Fruit fly (Drosophila melanogaster) whole organism, adult: ENCODE data around the gene DppIII.

ENCODE experiments used
- CG11617 ChIP-seq: fragments of 200-800 bp; sonication (Bioruptor generic); optimal IDR thresholded peaks from 2 replicates; lab custom pipeline; 2017; ENCODE audit warnings: mild to moderate bottlenecking, missing biosample characterization, missing genetic modification reagents, missing genetic modification characterization
- CG12768 ChIP-seq: fragments of 200-800 bp; sonication (Bioruptor generic); optimal IDR thresholded peaks from 2 replicates; lab custom pipeline; 2017; ENCODE audit warnings: missing biosample characterization, missing genetic modification characterization, mild to moderate bottlenecking, moderate library complexity, missing genetic modification reagents
- CG14711 ChIP-seq: fragments of 200-800 bp; sonication (Bioruptor generic); optimal IDR thresholded peaks from 2 replicates; lab custom pipeline; 2018; ENCODE audit warnings: missing biosample characterization, mild to moderate bottlenecking, missing genetic modification characterization, moderate library complexity
- CG1620 ChIP-seq: fragments of 200-800 bp; sonication (Bioruptor generic); optimal IDR thresholded peaks from 2 replicates; lab custom pipeline; 2016; ENCODE audit warnings: missing biosample characterization, missing genetic modification characterization
- CG33017 ChIP-seq: fragments of 200-800 bp; sonication (Bioruptor generic); optimal IDR thresholded peaks from 2 replicates; lab custom pipeline; 2018; ENCODE audit warnings: missing biosample characterization, mild to moderate bottlenecking, missing genetic modification characterization, moderate library complexity
- CG5204 ChIP-seq: fragments of 200-800 bp; sonication (Bioruptor generic); optimal IDR thresholded peaks from 2 replicates; lab custom pipeline; 2016; ENCODE audit warnings: missing biosample characterization, missing genetic modification characterization
- CG7045 ChIP-seq: fragments of 200-800 bp; sonication (Bioruptor generic); optimal IDR thresholded peaks from 2 replicates; lab custom pipeline; 2017; ENCODE audit warnings: missing biosample characterization, mild to moderate bottlenecking, missing genetic modification characterization
- CG7101 ChIP-seq: fragments of 200-800 bp; sonication (Bioruptor generic); optimal IDR thresholded peaks from 2 replicates; lab custom pipeline; 2018; ENCODE audit warnings: missing biosample characterization, mild to moderate bottlenecking, missing genetic modification characterization, moderate library complexity
- Clk ChIP-seq: fragments of 200-800 bp; sonication (Bioruptor generic); optimal IDR thresholded peaks from 2 replicates; lab custom pipeline; 2017; ENCODE audit warnings: missing biosample characterization, missing genetic modification characterization
- Crg-1 ChIP-seq: fragments of 200-800 bp; sonication (Bioruptor generic); optimal IDR thresholded peaks from 2 replicates; lab custom pipeline; 2016; ENCODE audit warnings: missing biosample characterization, missing genetic modification characterization
- Hr96 ChIP-seq: fragments of 200-800 bp; sonication (Bioruptor generic); optimal IDR thresholded peaks from 2 replicates; lab custom pipeline; 2016; ENCODE audit warnings: missing biosample characterization, missing genetic modification characterization
- Mnt ChIP-seq: fragments of 200-800 bp; sonication (Bioruptor generic); optimal IDR thresholded peaks from 2 replicates; lab custom pipeline; 2016; ENCODE audit warnings: missing biosample characterization, mild to moderate bottlenecking, missing genetic modification characterization
- bab1 ChIP-seq: fragments of 200-800 bp; sonication (Bioruptor generic); optimal IDR thresholded peaks from 3 replicates; lab custom pipeline; 2019; ENCODE audit warnings: missing biosample characterization, mild to moderate bottlenecking, missing genetic modification characterization, moderate library complexity
- cic ChIP-seq: fragments of 200-800 bp; sonication (Bioruptor generic); optimal IDR thresholded peaks from 2 replicates; lab custom pipeline; 2017; ENCODE audit warnings: missing biosample characterization, mild to moderate bottlenecking, missing genetic modification characterization, moderate library complexity
- cnc ChIP-seq, 2 experiments: fragments of >200 bp; optimal IDR thresholded peaks; 2 replicates each; lab custom pipeline; 2017
- kay ChIP-seq: fragments of 200-800 bp; sonication (Bioruptor generic); peaks from one replicate; lab custom pipeline; 2016; ENCODE audit warnings: missing biosample characterization, missing genetic modification characterization, borderline replicate concordance
- ovo ChIP-seq: fragments of 200-800 bp; sonication (Bioruptor generic); optimal IDR thresholded peaks from 2 replicates; lab custom pipeline; 2016; ENCODE audit warnings: missing biosample characterization, missing genetic modification characterization
- pad ChIP-seq: fragments of 200-800 bp; sonication (Bioruptor generic); optimal IDR thresholded peaks from 3 replicates; lab custom pipeline; 2017; ENCODE audit warnings: missing biosample characterization, missing genetic modification characterization, mild to moderate bottlenecking, moderate library complexity, missing genetic modification reagents
- tj ChIP-seq: fragments of 200-800 bp; sonication (Bioruptor generic); optimal IDR thresholded peaks from 3 replicates; lab custom pipeline; 2017; ENCODE audit warnings: missing biosample characterization, mild to moderate bottlenecking, missing genetic modification characterization, moderate library complexity
- toe ChIP-seq: fragments of 200-800 bp; sonication (Bioruptor generic); optimal IDR thresholded peaks from 2 replicates; lab custom pipeline; 2016; ENCODE audit warnings: missing biosample characterization, missing genetic modification characterization

DppIII gene

dm6 chr3R:8307283-8307682 is 36.9 kb upstream of the DppIII start:
- TF ChIP-seq CG12768 (no peak), cic (GFP tag; lab: Kevin White, UChicago) (no peak), ovo (GFP tag; lab: Kevin White, UChicago) (no peak), kay (no peak)

dm6 chr3R:8308515-8308959 is 35.7 kb upstream of the DppIII start, which contains the start of gene tex:
TSS of gene tex (minus strand) at chr3R:8308645.
- TF ChIP-seq cic (GFP tag; lab: Kevin White, UChicago) (peak; percentile 24), CG7101 (tag; lab: Kevin White, UChicago) (no peak), cnc (optimal IDR thresholded peaks at IDR 0.05; lab: Kevin White, UChicago) (no peak), Hr96 (GFP tag; lab: Kevin White, UChicago) (no peak)

dm6 chr3R:8310678-8311077 is 33.5 kb upstream of the DppIII start, which contains the start of gene CG11693:
TSS of gene CG11693 (minus strand) at chr3R:8310778.
- TF ChIP-seq CG14711 (no peak), CG33017 (tag; lab: Kevin White, UChicago) (no peak), CG11617 (GFP tag; lab: Kevin White, UChicago) (no peak), toe (GFP tag; lab: Kevin White, UChicago) (no peak), cnc (optimal IDR thresholded peaks at IDR 0.05; lab: Kevin White, UChicago) (no peak), pad (GFP tag; lab: Kevin White, UChicago) (no peak), cic (GFP tag; lab: Kevin White, UChicago) (no peak), bab1 (no peak), ovo (GFP tag; lab: Kevin White, UChicago) (no peak), CG5204 (GFP tag; lab: Kevin White, UChicago) (no peak), CG7101 (tag; lab: Kevin White, UChicago) (no peak), Clk (GFP tag; lab: Kevin White, UChicago) (no peak), CG1620 (GFP tag; lab: Kevin White, UChicago) (no peak), Mnt (GFP tag; lab: Kevin White, UChicago) (no peak), CG7045 (GFP tag; lab: Kevin White, UChicago) (no peak), Crg-1 (GFP tag; lab: Kevin White, UChicago) (no peak)

dm6 chr3R:8312037-8312436 is 32.2 kb upstream of the DppIII start, which contains the start of the genes CG11694 and CG11698:
TSS of gene CG11694 (minus strand) at chr3R:8312137.
TSS of gene CG11698 (plus strand) at chr3R:8312188.
- no peak for TF ChIP-seq CG33017 (tag; lab: Kevin White, UChicago)
- TF ChIP-seq CG5204 (GFP tag; lab: Kevin White, UChicago) = no peak
- no peak for TF ChIP-seq CG14711

- TF ChIP-seq toe (GFP tag; lab: Kevin White, UChicago) (no peak), pad (GFP tag; lab: Kevin White, UChicago) (no peak), cnc (optimal IDR thresholded peaks at IDR 0.05; lab: Kevin White, UChicago) (no peak), CG1620 (GFP tag; lab: Kevin White, UChicago) (no peak), Mnt (GFP tag; lab: Kevin White, UChicago) (peak; percentile 17), tj (no peak), CG33017 (tag; lab: Kevin White, UChicago) (no peak), bab1 (peak; percentile 57), CG14711 (peak; percentile 72), cic (GFP tag; lab: Kevin White, UChicago) (no peak)
Observed at dm6 chr3R:8313038-8313437, 31.2 kb upstream of the DppIII start, which contains the start of gene CG7483. TSS of gene CG7483 (plus strand) at chr3R:8313208.

- peak; percentile 28 for TF ChIP-seq ovo (GFP tag; lab: Kevin White, UChicago)
- no peak for TF ChIP-seq cic (GFP tag; lab: Kevin White, UChicago)
- TF ChIP-seq Mnt (GFP tag; lab: Kevin White, UChicago) = no peak
- peak; percentile 21 for TF ChIP-seq tj
- TF ChIP-seq CG33017 (tag; lab: Kevin White, UChicago) = no peak
- TF ChIP-seq toe (GFP tag; lab: Kevin White, UChicago) = no peak
- no peak for TF ChIP-seq CG14711
- TF ChIP-seq Hr96 (GFP tag; lab: Kevin White, UChicago) = no peak
- no peak for TF ChIP-seq CG7101 (tag; lab: Kevin White, UChicago)
- TF ChIP-seq CG11617 (GFP tag; lab: Kevin White, UChicago) = no peak
- TF ChIP-seq bab1 = peak; percentile 61
- no peak for TF ChIP-seq kay
- TF ChIP-seq cnc (optimal IDR thresholded peaks at IDR 0.05; lab: Kevin White, UChicago) = no peak
- TF ChIP-seq pad (GFP tag; lab: Kevin White, UChicago) = peak; percentile 99
- no peak for TF ChIP-seq CG7045 (GFP tag; lab: Kevin White, UChicago)
- no peak for TF ChIP-seq CG12768
- TF ChIP-seq Crg-1 (GFP tag; lab: Kevin White, UChicago) = no peak
- TF ChIP-seq CG5204 (GFP tag; lab: Kevin White, UChicago) = no peak
- no peak for TF ChIP-seq Clk (GFP tag; lab: Kevin White, UChicago)
- TF ChIP-seq CG1620 (GFP tag; lab: Kevin White, UChicago) = no peak
Observed at dm6 chr3R:8316344-8317105, 27.7 kb upstream of the DppIII start, which contains the start of gene Coq2. TSS of gene Coq2 (minus strand) at chr3R:8316543.
